Worm (Caenorhabditis elegans) whole organism, L1 larva: ENCODE measurements around the gene sre-9.

Source experiments
- ceh-8 ChIP-seq: fragments of 200-800 bp; sonication (Bioruptor generic); optimal IDR thresholded peaks from 2 replicates; lab custom pipeline; 2018; ENCODE audit warnings: mild to moderate bottlenecking, missing genetic modification characterization, moderate library complexity, missing compliant biosample characterization
- elt-2 ChIP-seq: sonication (generic microtip); optimal IDR thresholded peaks from 2 replicates; lab custom pipeline; 2016; ENCODE audit warnings: missing genetic modification characterization, mild to moderate bottlenecking, inconsistent platforms, missing compliant biosample characterization, missing genetic modification reagents
- nhr-12 ChIP-seq: sonication (generic microtip); optimal IDR thresholded peaks from 2 replicates; lab custom pipeline; 2017; ENCODE audit warnings: missing biosample characterization, missing genetic modification characterization
- ztf-4 ChIP-seq: fragments of 150-350 bp; optimal IDR thresholded peaks from 2 replicates; lab custom pipeline; 2014; ENCODE audit warnings: missing biosample characterization, missing genetic modification characterization

- TF ChIP-seq ceh-8 (GFP tag; lab: Kevin White, UChicago) (no peak), elt-2 (tag; lab: Kevin White, UChicago) (no peak), nhr-12 (tag; lab: Kevin White, UChicago) (no peak), ztf-4 (tag; lab: Kevin White, UChicago) (no peak)
Observed at ce11 chrV:3860123-3860522, 34.6 kb upstream of the sre-9 start, which contains the start of gene nhr-189.
